Worm (Caenorhabditis elegans) whole organism, L1 larva: ENCODE data around the gene pmp-1.

ENCODE experiments used
- C04F5.9 ChIP-seq: sonication (generic microtip); optimal IDR thresholded peaks from 2 replicates; lab custom pipeline; 2016; ENCODE audit warnings: missing genetic modification characterization, missing compliant biosample characterization
- C16A3.4 ChIP-seq: fragments of 150-350 bp; optimal IDR thresholded peaks from 2 replicates; lab custom pipeline; 2014; ENCODE audit warnings: missing biosample characterization, missing genetic modification characterization
- C34B4.2 ChIP-seq: sonication (generic microtip); optimal IDR thresholded peaks from 2 replicates; lab custom pipeline; 2017; ENCODE audit warnings: mild to moderate bottlenecking, missing genetic modification characterization, missing compliant biosample characterization
- F16B12.6 ChIP-seq: fragments of 150-350 bp; optimal IDR thresholded peaks from 2 replicates; lab custom pipeline; 2014; ENCODE audit warnings: missing biosample characterization, missing genetic modification characterization
- Y116A8C.19 ChIP-seq: sonication (generic microtip); optimal IDR thresholded peaks from 2 replicates; lab custom pipeline; 2016; ENCODE audit warnings: missing compliant biosample characterization, missing genetic modification characterization, borderline replicate concordance
- aha-1 ChIP-seq: fragments of 150-350 bp; optimal IDR thresholded peaks from 2 replicates; lab custom pipeline; 2014; ENCODE audit warnings: missing biosample characterization, missing genetic modification characterization
- alr-1 ChIP-seq: fragments of 200-800 bp; sonication (Bioruptor generic); optimal IDR thresholded peaks from 2 replicates; lab custom pipeline; 2018; ENCODE audit warnings: borderline replicate concordance, mild to moderate bottlenecking, missing genetic modification characterization, missing compliant biosample characterization
- aly-2 ChIP-seq: fragments of 150-350 bp; optimal IDR thresholded peaks from 2 replicates; lab custom pipeline; 2014; ENCODE audit warnings: missing biosample characterization, missing genetic modification characterization
- ama-1 ChIP-seq: fragments of 150-350 bp; optimal IDR thresholded peaks from 2 replicates; lab custom pipeline; 2014
- blmp-1 ChIP-seq: fragments of 150-350 bp; optimal IDR thresholded peaks from 2 replicates; lab custom pipeline; 2014; ENCODE audit warnings: missing biosample characterization, missing genetic modification characterization
- ceh-63 ChIP-seq: fragments of 200-800 bp; sonication (Bioruptor generic); optimal IDR thresholded peaks from 2 replicates; lab custom pipeline; 2018; ENCODE audit warnings: mild to moderate bottlenecking, missing genetic modification characterization, missing compliant biosample characterization
- ceh-88 ChIP-seq: fragments of 200-800 bp; sonication (Bioruptor generic); IDR thresholded peaks from 2 replicates; pipeline ENCODE4 v1.3.6; 2022; ENCODE audit warnings: missing genetic modification characterization, missing compliant biosample characterization
- ceh-90 ChIP-seq: sonication (generic microtip); optimal IDR thresholded peaks from 2 replicates; lab custom pipeline; 2016; ENCODE audit warnings: missing genetic modification characterization, missing compliant biosample characterization
- dsc-1 ChIP-seq: sonication (generic microtip); optimal IDR thresholded peaks from 2 replicates; lab custom pipeline; 2016; ENCODE audit warnings: mild to moderate bottlenecking, missing genetic modification characterization, missing compliant biosample characterization
- efl-1 ChIP-seq, 4 experiments: fragments of 150-350 bp; optimal IDR thresholded peaks in 3 of 4; peaks in 1 of 4; 1 replicate in 1 of 4; 2 replicates in 3 of 4; lab custom pipeline; 2014; ENCODE audit warnings: missing biosample characterization in 2 of 4, missing genetic modification characterization in 2 of 4, missing genetic modification reagents in 2 of 4
- egl-13 ChIP-seq: sonication (generic microtip); optimal IDR thresholded peaks from 2 replicates; lab custom pipeline; 2016; ENCODE audit warnings: missing genotype, missing genetic modification reagents, missing genetic modification characterization, missing compliant biosample characterization
- egl-27 ChIP-seq, 2 experiments: fragments of 150-350 bp in 1 of 2; sonication (generic microtip); optimal IDR thresholded peaks; 3 replicates each; lab custom pipeline; 2017 to 2018; ENCODE audit warnings: missing biosample characterization in 2 of 2, missing genetic modification characterization in 2 of 2, missing genetic modification reagents in 2 of 2
- elt-3 ChIP-seq, 6 experiments: fragments of 150-350 bp in 1 of 6; sonication (generic microtip); optimal IDR thresholded peaks; 2 replicates each; lab custom pipeline; 2017 to 2018; ENCODE audit warnings: missing biosample characterization in 6 of 6, missing genetic modification characterization in 6 of 6, inconsistent platforms in 1 of 6
- ets-5 ChIP-seq: fragments of 200-800 bp; sonication (Bioruptor generic); IDR thresholded peaks from 2 replicates; pipeline ENCODE4 v1.3.6; 2022; ENCODE audit warnings: missing genetic modification characterization, missing compliant biosample characterization
- fkh-10 ChIP-seq: sonication (generic microtip); optimal IDR thresholded peaks from 2 replicates; lab custom pipeline; 2017; ENCODE audit warnings: missing biosample characterization, missing genetic modification reagents, missing genetic modification characterization
- fkh-8 ChIP-seq: sonication (generic microtip); optimal IDR thresholded peaks from 2 replicates; lab custom pipeline; 2016; ENCODE audit warnings: mild to moderate bottlenecking, missing genetic modification characterization, missing compliant biosample characterization
- hlh-4 ChIP-seq: sonication (generic microtip); optimal IDR thresholded peaks from 2 replicates; lab custom pipeline; 2016; ENCODE audit warnings: mild to moderate bottlenecking, missing genetic modification characterization, missing compliant biosample characterization
- hpl-2 ChIP-seq: fragments of 150-350 bp; optimal IDR thresholded peaks from 2 replicates; lab custom pipeline; 2014; ENCODE audit warnings: missing biosample characterization, missing genetic modification reagents, missing genetic modification characterization
- jun-1 ChIP-seq: fragments of 150-350 bp; optimal IDR thresholded peaks from 2 replicates; lab custom pipeline; 2014; ENCODE audit warnings: missing biosample characterization, missing genetic modification reagents, missing genetic modification characterization
- lin-13 ChIP-seq: fragments of 150-350 bp; optimal IDR thresholded peaks from 2 replicates; lab custom pipeline; 2014; ENCODE audit warnings: missing biosample characterization, missing genetic modification reagents, missing genetic modification characterization
- lin-15B ChIP-seq: fragments of 150-350 bp; sonication (generic microtip); optimal IDR thresholded peaks from 3 replicates; lab custom pipeline; 2014; ENCODE audit warnings: missing biosample characterization, missing genetic modification characterization
- lir-3 ChIP-seq: sonication (generic microtip); optimal IDR thresholded peaks from 2 replicates; lab custom pipeline; 2016; ENCODE audit warnings: mild to moderate bottlenecking, missing genetic modification characterization, moderate library complexity, missing compliant biosample characterization; ENCODE audit not compliant: poor library complexity
- lsy-2 ChIP-seq, 2 experiments: fragments of 150-350 bp; optimal IDR thresholded peaks; 2 replicates each; lab custom pipeline; 2014; ENCODE audit warnings: missing biosample characterization in 2 of 2, missing genetic modification characterization in 2 of 2
- mdl-1 ChIP-seq, 2 experiments: fragments of 150-350 bp; optimal IDR thresholded peaks; 2 replicates each; lab custom pipeline; 2014 to 2017; ENCODE audit warnings: missing biosample characterization in 2 of 2, missing genetic modification characterization in 2 of 2, inconsistent platforms in 1 of 2
- mef-2 ChIP-seq: fragments of 150-350 bp; optimal IDR thresholded peaks from 2 replicates; lab custom pipeline; 2014; ENCODE audit warnings: missing biosample characterization, missing genetic modification characterization
- nhr-19 ChIP-seq: fragments of 200-800 bp; sonication (Bioruptor generic); conservative IDR thresholded peaks from 2 replicates; pipeline ENCODE4 v1.3.6; 2022; ENCODE audit warnings: missing genetic modification characterization, missing compliant biosample characterization
- nhr-20 ChIP-seq: sonication (generic microtip); optimal IDR thresholded peaks from 2 replicates; lab custom pipeline; 2016; ENCODE audit warnings: mild to moderate bottlenecking, missing genetic modification characterization, missing compliant biosample characterization
- nhr-28 ChIP-seq: fragments of 150-350 bp; optimal IDR thresholded peaks from 2 replicates; lab custom pipeline; 2014; ENCODE audit warnings: missing biosample characterization, missing genetic modification characterization
- nhr-47 ChIP-seq: sonication (generic microtip); optimal IDR thresholded peaks from 2 replicates; lab custom pipeline; 2016; ENCODE audit warnings: mild to moderate bottlenecking, missing genetic modification characterization, moderate library complexity, missing compliant biosample characterization
- nhr-71 ChIP-seq: sonication (generic microtip); optimal IDR thresholded peaks from 2 replicates; lab custom pipeline; 2016; ENCODE audit warnings: mild to moderate bottlenecking, missing genetic modification characterization, moderate library complexity, missing compliant biosample characterization
- nhr-90 ChIP-seq: sonication (generic microtip); optimal IDR thresholded peaks from 2 replicates; lab custom pipeline; 2016; ENCODE audit warnings: mild to moderate bottlenecking, missing genetic modification characterization, missing compliant biosample characterization; ENCODE audit not compliant: poor library complexity
- pag-3 ChIP-seq: sonication (generic microtip); optimal IDR thresholded peaks from 2 replicates; lab custom pipeline; 2017; ENCODE audit warnings: missing genetic modification characterization, mild to moderate bottlenecking, missing compliant biosample characterization, antibody characterized with exemption, borderline replicate concordance; ENCODE audit not compliant: insufficient read depth
- pax-3 ChIP-seq: fragments of 200-800 bp; sonication (Bioruptor generic); optimal IDR thresholded peaks from 2 replicates; lab custom pipeline; 2018; ENCODE audit warnings: mild to moderate bottlenecking, missing genetic modification characterization, moderate library complexity, missing compliant biosample characterization
- pqm-1 ChIP-seq: sonication (generic microtip); optimal IDR thresholded peaks from 3 replicates; lab custom pipeline; 2017; ENCODE audit warnings: missing biosample characterization, missing genetic modification characterization
- snpc-4 ChIP-seq: fragments of 150-350 bp; optimal IDR thresholded peaks from 2 replicates; lab custom pipeline; 2014; ENCODE audit warnings: missing biosample characterization, missing genetic modification characterization
- sox-4 ChIP-seq: sonication (generic microtip); optimal IDR thresholded peaks from 2 replicates; lab custom pipeline; 2016; ENCODE audit warnings: missing genetic modification characterization, missing compliant biosample characterization
- sptf-1 ChIP-seq: fragments of 150-350 bp; optimal IDR thresholded peaks from 2 replicates; lab custom pipeline; 2014; ENCODE audit warnings: missing biosample characterization, missing genetic modification characterization
- sup-37 ChIP-seq: fragments of 200-800 bp; sonication (Bioruptor generic); optimal IDR thresholded peaks from 2 replicates; lab custom pipeline; 2018; ENCODE audit warnings: mild to moderate bottlenecking, missing genetic modification characterization, missing compliant biosample characterization
- swsn-7 ChIP-seq: sonication (generic microtip); optimal IDR thresholded peaks from 2 replicates; lab custom pipeline; 2016; ENCODE audit warnings: missing genetic modification characterization, missing compliant biosample characterization
- tbx-2 ChIP-seq: sonication (generic microtip); optimal IDR thresholded peaks from 2 replicates; lab custom pipeline; 2016; ENCODE audit warnings: missing genetic modification characterization, missing compliant biosample characterization
- tlp-1 ChIP-seq: fragments of 150-350 bp; optimal IDR thresholded peaks from 2 replicates; lab custom pipeline; 2014; ENCODE audit warnings: missing biosample characterization, missing genetic modification characterization
- unc-130 ChIP-seq: fragments of 150-350 bp; optimal IDR thresholded peaks from 2 replicates; lab custom pipeline; 2017; ENCODE audit warnings: missing biosample characterization, missing genetic modification characterization, inconsistent platforms
- unc-30 ChIP-seq: sonication (generic microtip); optimal IDR thresholded peaks from 2 replicates; lab custom pipeline; 2017; ENCODE audit warnings: missing biosample characterization, missing genetic modification characterization
- unc-62 ChIP-seq: fragments of 150-350 bp; optimal IDR thresholded peaks from 2 replicates; lab custom pipeline; 2014; ENCODE audit warnings: missing biosample characterization, missing genetic modification reagents, missing genetic modification characterization
- xbp-1 ChIP-seq: sonication (generic microtip); optimal IDR thresholded peaks from 2 replicates; lab custom pipeline; 2016; ENCODE audit warnings: missing genetic modification characterization, missing compliant biosample characterization
- zip-4 ChIP-seq: fragments of 200-800 bp; sonication (Bioruptor generic); optimal IDR thresholded peaks from 2 replicates; lab custom pipeline; 2018; ENCODE audit warnings: mild to moderate bottlenecking, missing genetic modification characterization, moderate library complexity, missing compliant biosample characterization
- ztf-11 ChIP-seq, 2 experiments: sonication (generic microtip); optimal IDR thresholded peaks; 2 replicates each; lab custom pipeline; 2016 to 2017; ENCODE audit warnings: missing genetic modification characterization in 2 of 2, missing biosample characterization in 1 of 2, missing compliant biosample characterization in 1 of 2

Gene pmp-1

ce11 chrII:6913309-6913708, 29.8 kb upstream of the pmp-1 start, which contains the start of gene cyn-10:
Gene cyn-10, minus strand, starts transcription at chrII:6913365.
- peak; percentile 95 for TF ChIP-seq C04F5.9 (tag; lab: Kevin White, UChicago)
- TF ChIP-seq nhr-19 (GFP tag; lab: Robert Waterston, UW) = peak; percentile 95
- TF ChIP-seq unc-30 (tag; lab: Kevin White, UChicago) = no peak
- no peak for TF ChIP-seq hpl-2
- TF ChIP-seq ama-1 (lab: Kevin White, UChicago) = no peak
- peak; percentile 30 for TF ChIP-seq F16B12.6 (tag; lab: Kevin White, UChicago)
- TF ChIP-seq mdl-1 (tag; optimal IDR thresholded peaks at IDR 0.05; lab: Kevin White, UChicago) = peak in 1 of 2 experiments; percentile 29
- TF ChIP-seq sptf-1 (tag; lab: Kevin White, UChicago) = no peak
- TF ChIP-seq ceh-63 = peak; percentile 79
- TF ChIP-seq pax-3 (tag; lab: Kevin White, UChicago) = peak; percentile 93
- peak; percentile 94 for TF ChIP-seq tbx-2 (tag; lab: Kevin White, UChicago)
- TF ChIP-seq xbp-1 = peak; percentile 92
- TF ChIP-seq nhr-47 (tag; lab: Kevin White, UChicago) = peak; percentile 96
- TF ChIP-seq nhr-90 (tag; lab: Kevin White, UChicago) = peak; percentile 96
- no peak for TF ChIP-seq ets-5 (GFP tag; lab: Robert Waterston, UW)
- TF ChIP-seq swsn-7 (tag; lab: Kevin White, UChicago) = peak; percentile 93
- peak; percentile 57 for TF ChIP-seq zip-4
- TF ChIP-seq ceh-90 (tag; lab: Kevin White, UChicago) = peak; percentile 99
- peak; percentile 91 for TF ChIP-seq hlh-4
- TF ChIP-seq C16A3.4 (tag; lab: Kevin White, UChicago) = peak; percentile 49
- TF ChIP-seq pag-3 = no peak
- TF ChIP-seq lin-15B (tag; lab: Kevin White, UChicago) = peak; percentile 38
- TF ChIP-seq sox-4 (tag; lab: Kevin White, UChicago) = peak; percentile 95
- TF ChIP-seq elt-3 (tag; optimal IDR thresholded peaks at IDR 0.05; lab: Kevin White, UChicago) = peak in 2 of 6 experiments; percentile 52 to 71
- no peak for TF ChIP-seq egl-27 (tag; optimal IDR thresholded peaks at IDR 0.05; lab: Kevin White, UChicago)
- no peak for TF ChIP-seq fkh-10 (GFP tag; lab: Kevin White, UChicago)
- peak; percentile 31 for TF ChIP-seq lin-13 (GFP tag; lab: Kevin White, UChicago)
- TF ChIP-seq C34B4.2 = peak; percentile 13
- peak; percentile 84 for TF ChIP-seq unc-130 (tag; lab: Kevin White, UChicago)
- TF ChIP-seq nhr-71 (tag; lab: Kevin White, UChicago) = peak; percentile 94
- peak; percentile 92 for TF ChIP-seq nhr-20 (tag; lab: Kevin White, UChicago)
- peak; percentile 77 for TF ChIP-seq fkh-8
- TF ChIP-seq nhr-28 = no peak
- peak in 1 of 2 experiments; percentile 99 for TF ChIP-seq ztf-11 (tag; optimal IDR thresholded peaks at IDR 0.05; lab: Kevin White, UChicago)
- no peak for TF ChIP-seq unc-62 (GFP tag; lab: Kevin White, UChicago)
- TF ChIP-seq pqm-1 (tag; lab: Kevin White, UChicago) = no peak
- TF ChIP-seq alr-1 (tag; lab: Kevin White, UChicago) = no peak
- peak; percentile 96 for TF ChIP-seq egl-13 (tag; lab: Kevin White, UChicago)
- peak; percentile 97 for TF ChIP-seq lir-3 (tag; lab: Kevin White, UChicago)
- TF ChIP-seq sup-37 (GFP tag; lab: Kevin White, UChicago) = peak; percentile 71
- TF ChIP-seq blmp-1 (tag; lab: Kevin White, UChicago) = peak; percentile 61
- TF ChIP-seq jun-1 (tag; lab: Kevin White, UChicago) = no peak
- peak; percentile 97 for TF ChIP-seq dsc-1 (tag; lab: Kevin White, UChicago)
- peak; percentile 97 to 98 for TF ChIP-seq efl-1 (optimal IDR thresholded peaks at IDR 0.05; lab: Kevin White, UChicago)
- peak; percentile 97 to 100 for TF ChIP-seq efl-1 (GFP tag; optimal IDR thresholded peaks at IDR 0.05 in 1 of 2; lab: Kevin White, UChicago)
- TF ChIP-seq tlp-1 (tag; lab: Kevin White, UChicago) = no peak
- no peak for TF ChIP-seq aha-1 (tag; lab: Kevin White, UChicago)
- TF ChIP-seq mef-2 (tag; lab: Kevin White, UChicago) = no peak
- TF ChIP-seq ceh-88 (GFP tag; lab: Robert Waterston, UW) = peak; percentile 88
- TF ChIP-seq lsy-2 (tag; optimal IDR thresholded peaks at IDR 0.05; lab: Kevin White, UChicago) = peak; percentile 76 to 85
- peak; percentile 91 for TF ChIP-seq Y116A8C.19 (tag; lab: Kevin White, UChicago)
- peak; percentile 44 for TF ChIP-seq snpc-4 (tag; lab: Kevin White, UChicago)
- TF ChIP-seq aly-2 (tag; lab: Kevin White, UChicago) = no peak
